Worm (Caenorhabditis elegans) whole organism, early embryonic: ENCODE measurements around the gene dph-2.

Experiments
- B0310.2 ChIP-seq: sonication (generic microtip); optimal IDR thresholded peaks from 2 replicates; lab custom pipeline; 2016; ENCODE audit warnings: mild to moderate bottlenecking, missing genetic modification characterization, missing compliant biosample characterization
- aly-1 ChIP-seq: sonication (generic microtip); optimal IDR thresholded peaks from 2 replicates; lab custom pipeline; 2016; ENCODE audit warnings: missing genetic modification characterization, missing compliant biosample characterization
- ama-1 ChIP-seq: fragments of 150-350 bp; optimal IDR thresholded peaks from 2 replicates; lab custom pipeline; 2014
- ceh-13 ChIP-seq: fragments of 200-800 bp; sonication (Bioruptor generic); optimal IDR thresholded peaks from 2 replicates; lab custom pipeline; 2018; ENCODE audit warnings: mild to moderate bottlenecking, missing genetic modification characterization, missing compliant biosample characterization
- ceh-36 ChIP-seq: sonication (generic microtip); optimal IDR thresholded peaks from 2 replicates; lab custom pipeline; 2016; ENCODE audit warnings: missing genetic modification characterization, inconsistent platforms, missing compliant biosample characterization
- ets-7 ChIP-seq: sonication (generic microtip); optimal IDR thresholded peaks from 2 replicates; lab custom pipeline; 2016; ENCODE audit warnings: missing genotype, missing genetic modification characterization, missing compliant biosample characterization
- flt-1 ChIP-seq: fragments of 200-800 bp; sonication (Bioruptor generic); IDR thresholded peaks from 2 replicates; pipeline ENCODE4 v1.3.6; 2022; ENCODE audit warnings: missing genetic modification characterization, missing compliant biosample characterization
- hmg-4 ChIP-seq: fragments of 200-800 bp; sonication (Bioruptor generic); optimal IDR thresholded peaks from 2 replicates; lab custom pipeline; 2018; ENCODE audit warnings: mild to moderate bottlenecking, missing genetic modification characterization, missing compliant biosample characterization
- hnd-1 ChIP-seq: sonication (generic microtip); optimal IDR thresholded peaks from 2 replicates; lab custom pipeline; 2016; ENCODE audit warnings: missing genetic modification characterization, missing compliant biosample characterization
- scrt-1 ChIP-seq: fragments of 200-800 bp; sonication (Bioruptor generic); IDR thresholded peaks from 2 replicates; pipeline ENCODE4 v1.3.6; 2022; ENCODE audit warnings: missing genetic modification characterization, missing compliant biosample characterization
- sea-1 ChIP-seq: fragments of 200-800 bp; sonication (Bioruptor generic); conservative IDR thresholded peaks from 2 replicates; pipeline ENCODE4 v1.3.6; 2022; ENCODE audit warnings: missing genetic modification characterization, missing compliant biosample characterization
- tbx-11 ChIP-seq: fragments of 200-800 bp; sonication (Bioruptor generic); IDR thresholded peaks from 2 replicates; pipeline ENCODE4 v1.3.6; 2022; ENCODE audit warnings: missing genetic modification characterization, missing compliant biosample characterization
- tbx-37 ChIP-seq: fragments of 200-800 bp; sonication (Bioruptor generic); conservative IDR thresholded peaks from 2 replicates; pipeline ENCODE4 v1.3.6; 2022; ENCODE audit warnings: missing genetic modification reagents, missing genetic modification characterization, missing compliant biosample characterization
- tra-4 ChIP-seq: sonication (generic microtip); optimal IDR thresholded peaks from 2 replicates; lab custom pipeline; 2017; ENCODE audit warnings: missing genetic modification characterization, missing compliant biosample characterization

ce11 chrII:10703594-10704384, 10.3 kb downstream of the dph-2 start, which contains the start of gene col-79:
- no peak for TF ChIP-seq flt-1 (GFP tag; lab: Robert Waterston, UW)
- TF ChIP-seq tra-4 (tag; lab: Kevin White, UChicago) = no peak
- no peak for TF ChIP-seq ceh-36
- no peak for TF ChIP-seq sea-1 (GFP tag; lab: Robert Waterston, UW)
- TF ChIP-seq tbx-11 (GFP tag; lab: Robert Waterston, UW) = no peak
- no peak for TF ChIP-seq scrt-1 (GFP tag; lab: Robert Waterston, UW)
- no peak for TF ChIP-seq B0310.2 (tag; lab: Kevin White, UChicago)
- no peak for TF ChIP-seq ama-1 (lab: Kevin White, UChicago)
- TF ChIP-seq ceh-13 (GFP tag; lab: Kevin White, UChicago) = no peak
- no peak for TF ChIP-seq aly-1 (tag; lab: Kevin White, UChicago)
- TF ChIP-seq hnd-1 (tag; lab: Kevin White, UChicago) = no peak
- TF ChIP-seq hmg-4 (GFP tag; lab: Kevin White, UChicago) = no peak
- TF ChIP-seq ets-7 (tag; lab: Kevin White, UChicago) = no peak
- TF ChIP-seq tbx-37 (GFP tag; lab: Robert Waterston, UW) = no peak
